Worm (Caenorhabditis elegans) whole organism, L1 larva: ENCODE measurements around the gene sre-12.

Experiments used
- fos-1 ChIP-seq: fragments of 150-350 bp; optimal IDR thresholded peaks from 2 replicates; lab custom pipeline; 2014; ENCODE audit warnings: missing biosample characterization, missing genetic modification characterization
- lin-39 ChIP-seq: fragments of 150-350 bp; optimal IDR thresholded peaks from 2 replicates; lab custom pipeline; 2014; ENCODE audit warnings: missing biosample characterization, missing genetic modification reagents, missing genetic modification characterization
- nhr-85 ChIP-seq: sonication (generic microtip); peaks from one replicate; lab custom pipeline; 2016; ENCODE audit warnings: missing genetic modification characterization, inconsistent platforms, missing compliant biosample characterization

- TF ChIP-seq nhr-85 (no peak), fos-1 (tag; lab: Kevin White, UChicago) (no peak), lin-39 (no peak)
Observed at ce11 chrV:6935878-6936277, 43.0 kb downstream of the sre-12 start, which contains the start of gene Y57E12B.10.
